Fruit fly (Drosophila melanogaster) whole organism, prepupa: Measurements from ENCODE around the gene Nelf-E.

Experiments
- Eip75B ChIP-seq: fragments of 200-800 bp; sonication (Bioruptor generic); optimal IDR thresholded peaks from 3 replicates; lab custom pipeline; 2016; ENCODE audit warnings: missing biosample characterization, missing genetic modification characterization
- Hr38 ChIP-seq: sonication (Bioruptor generic); optimal IDR thresholded peaks from 2 replicates; lab custom pipeline; 2016; ENCODE audit warnings: missing biosample characterization, missing genetic modification characterization
- OdsH ChIP-seq: fragments of 200-800 bp; sonication (Bioruptor generic); optimal IDR thresholded peaks from 3 replicates; lab custom pipeline; 2016; ENCODE audit warnings: missing biosample characterization, missing genetic modification characterization

DNA sequence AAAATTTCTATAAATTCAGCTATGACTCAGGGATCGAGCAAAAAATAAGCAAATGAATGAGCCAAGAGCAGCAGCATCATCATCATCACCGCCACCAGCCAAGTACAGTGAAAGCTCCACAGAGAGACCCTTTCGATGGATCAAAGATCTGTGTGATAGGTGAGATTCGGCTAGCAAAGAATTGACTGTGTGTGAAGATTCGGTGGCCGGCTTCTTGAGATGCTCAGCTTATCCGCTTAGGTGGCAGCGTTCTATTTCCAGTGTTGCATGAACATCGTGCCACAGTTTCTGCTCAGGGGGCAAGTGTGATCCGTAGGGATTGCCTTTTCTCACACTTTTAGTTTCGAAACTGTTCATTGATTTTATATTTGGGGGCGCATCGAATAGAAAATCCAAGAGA lies 47.6 kb downstream of the Nelf-E start:
- TF ChIP-seq OdsH (no peak), Eip75B (GFP tag; lab: Kevin White, UChicago) (no peak), Hr38 (GFP tag; lab: Kevin White, UChicago) (no peak)
